Worm (Caenorhabditis elegans) whole organism, midembryonic: ENCODE results near the gene R01H2.2.

Experiments used
- T22C8.4 ChIP-seq: fragments of 200-800 bp; sonication (Bioruptor generic); IDR thresholded peaks from 2 replicates; pipeline ENCODE4 v1.3.6; 2022; ENCODE audit warnings: missing genetic modification characterization, missing compliant biosample characterization
- cog-1 ChIP-seq: sonication (generic microtip); optimal IDR thresholded peaks from 2 replicates; lab custom pipeline; 2016; ENCODE audit warnings: missing genetic modification characterization, missing compliant biosample characterization
- flt-1 ChIP-seq: fragments of 200-800 bp; sonication (Bioruptor generic); IDR thresholded peaks from 2 replicates; pipeline ENCODE4 v1.3.6; 2022; ENCODE audit warnings: missing genetic modification characterization, missing compliant biosample characterization
- klf-2 ChIP-seq: fragments of 200-800 bp; sonication (Bioruptor generic); conservative IDR thresholded peaks from 2 replicates; pipeline ENCODE4 v1.3.6; 2022; ENCODE audit warnings: missing genetic modification reagents, missing genetic modification characterization, missing compliant biosample characterization
- med-1 ChIP-seq: sonication (generic microtip); optimal IDR thresholded peaks from 2 replicates; lab custom pipeline; 2017; ENCODE audit warnings: missing genetic modification characterization, mild to moderate bottlenecking, missing compliant biosample characterization, antibody characterized with exemption, missing genetic modification reagents; ENCODE audit not compliant: insufficient read depth
- ref-1 ChIP-seq: fragments of 200-800 bp; sonication (Bioruptor generic); conservative IDR thresholded peaks from 2 replicates; pipeline ENCODE4 v1.3.6; 2022; ENCODE audit warnings: missing genetic modification reagents, missing genetic modification characterization, missing compliant biosample characterization
- tab-1 ChIP-seq: fragments of 200-800 bp; sonication (Bioruptor generic); IDR thresholded peaks from 2 replicates; pipeline ENCODE4 v1.3.6; 2022; ENCODE audit warnings: missing genetic modification characterization, missing compliant biosample characterization
- ztf-23 ChIP-seq: fragments of 200-800 bp; sonication (Bioruptor generic); IDR thresholded peaks from 2 replicates; pipeline ENCODE4 v1.3.6; 2022; ENCODE audit warnings: missing genetic modification reagents, missing genetic modification characterization, missing compliant biosample characterization
- ztf-29 ChIP-seq: fragments of 200-800 bp; sonication (Bioruptor generic); IDR thresholded peaks from 2 replicates; pipeline ENCODE4 v1.3.6; 2022; ENCODE audit warnings: missing genetic modification reagents, missing genetic modification characterization, missing compliant biosample characterization

Gene R01H2.2

ce11 chrIII:7032070-7032469, 24.3 kb upstream of the R01H2.2 start:
- no peak for TF ChIP-seq ztf-29 (GFP tag; lab: Robert Waterston, UW)
- TF ChIP-seq klf-2 (GFP tag; lab: Robert Waterston, UW), result no peak
- TF ChIP-seq ref-1, result no peak
- TF ChIP-seq T22C8.4 (GFP tag; lab: Robert Waterston, UW), result no peak
- no peak for TF ChIP-seq cog-1 (tag; lab: Kevin White, UChicago)
- TF ChIP-seq med-1 (GFP tag; lab: Kevin White, UChicago), result no peak
- TF ChIP-seq ztf-23 (GFP tag; lab: Robert Waterston, UW), result no peak
- no peak for TF ChIP-seq tab-1
- TF ChIP-seq flt-1, result no peak

ce11 chrIII:7034252-7035223, 21.8 kb upstream of the R01H2.2 start:
- no peak for TF ChIP-seq med-1 (GFP tag; lab: Kevin White, UChicago)
- TF ChIP-seq ztf-29 (GFP tag; lab: Robert Waterston, UW), result no peak
- no peak for TF ChIP-seq flt-1
- TF ChIP-seq cog-1 (tag; lab: Kevin White, UChicago), result no peak
- no peak for TF ChIP-seq tab-1
- no peak for TF ChIP-seq ref-1
- TF ChIP-seq T22C8.4 (GFP tag; lab: Robert Waterston, UW), result no peak
- TF ChIP-seq ztf-23 (GFP tag; lab: Robert Waterston, UW), result no peak
- no peak for TF ChIP-seq klf-2 (GFP tag; lab: Robert Waterston, UW)

ce11 chrIII:7045643-7046042, 10.7 kb upstream of the R01H2.2 start, which contains the start of gene R01H2.7:
R01H2.7 (minus strand) TSS chrIII:7045743.
- TF ChIP-seq ztf-23 (GFP tag; lab: Robert Waterston, UW), result no peak
- no peak for TF ChIP-seq med-1 (GFP tag; lab: Kevin White, UChicago)
- no peak for TF ChIP-seq T22C8.4 (GFP tag; lab: Robert Waterston, UW)
- no peak for TF ChIP-seq klf-2 (GFP tag; lab: Robert Waterston, UW)
- TF ChIP-seq tab-1, result no peak

- no peak for TF ChIP-seq flt-1
- no peak for TF ChIP-seq tab-1
- TF ChIP-seq klf-2 (GFP tag; lab: Robert Waterston, UW), result no peak
- no peak for TF ChIP-seq cog-1 (tag; lab: Kevin White, UChicago)
- TF ChIP-seq ztf-23 (GFP tag; lab: Robert Waterston, UW), result no peak
- TF ChIP-seq med-1 (GFP tag; lab: Kevin White, UChicago), result no peak
- no peak for TF ChIP-seq ztf-29 (GFP tag; lab: Robert Waterston, UW)
- TF ChIP-seq T22C8.4 (GFP tag; lab: Robert Waterston, UW), result no peak
- TF ChIP-seq ref-1, result no peak
These were observed 4.3 kb downstream of the R01H2.2 start, which contains the start of gene egg-2 for ce11 chrIII:7060531-7061095. egg-2 (minus strand) TSS chrIII:7060583.

ce11 chrIII:7062580-7062979, 6.2 kb downstream of the R01H2.2 start, which contains the start of gene R01H2.1:
R01H2.1 (plus strand) TSS chrIII:7062880.
- TF ChIP-seq ztf-29 (GFP tag; lab: Robert Waterston, UW) (no peak), ztf-23 (GFP tag; lab: Robert Waterston, UW) (no peak), ref-1 (no peak), T22C8.4 (GFP tag; lab: Robert Waterston, UW) (no peak), cog-1 (tag; lab: Kevin White, UChicago) (no peak), klf-2 (GFP tag; lab: Robert Waterston, UW) (no peak), med-1 (GFP tag; lab: Kevin White, UChicago) (no peak), tab-1 (no peak), flt-1 (no peak)

- no peak for TF ChIP-seq ztf-23 (GFP tag; lab: Robert Waterston, UW)
- TF ChIP-seq cog-1 (tag; lab: Kevin White, UChicago), result no peak
These were observed 6.7 kb downstream of the R01H2.2 start for ce11 chrIII:7063061-7063460.

DNA sequence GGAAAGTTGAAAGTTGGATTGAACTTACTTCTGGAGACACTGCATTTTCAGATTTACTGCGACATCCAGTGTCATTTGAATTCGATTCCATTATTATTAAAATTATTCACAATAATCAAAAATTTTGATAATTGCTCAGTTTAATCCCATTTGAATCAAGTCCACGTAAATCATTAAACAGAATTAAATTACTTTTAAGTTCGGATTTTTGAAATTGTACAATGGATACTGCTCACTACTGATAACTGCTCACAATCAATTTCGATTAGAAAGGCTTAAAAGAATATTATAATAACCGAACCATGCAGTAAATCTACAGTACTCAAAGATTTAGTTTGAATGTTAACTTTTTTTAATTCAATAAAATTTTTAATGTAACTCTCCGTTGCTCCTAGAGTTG, 7.8 kb downstream of the R01H2.2 start, which contains the start of gene R01H2.4:
R01H2.4 (minus strand) TSS at position 101 of the 400 bp plus-strand sequence.
- TF ChIP-seq ztf-29 (GFP tag; lab: Robert Waterston, UW), result no peak
- TF ChIP-seq ref-1, result no peak
- TF ChIP-seq med-1 (GFP tag; lab: Kevin White, UChicago), result no peak

ce11 chrIII:7067385-7067896, 11.1 kb downstream of the R01H2.2 start, which contains the start of gene ger-1:
ger-1 (minus strand) TSS chrIII:7067477.
- TF ChIP-seq cog-1 (tag; lab: Kevin White, UChicago), result no peak
- no peak for TF ChIP-seq flt-1
- TF ChIP-seq tab-1, result no peak
- TF ChIP-seq klf-2 (GFP tag; lab: Robert Waterston, UW), result no peak
- no peak for TF ChIP-seq ztf-29 (GFP tag; lab: Robert Waterston, UW)
- TF ChIP-seq ztf-23 (GFP tag; lab: Robert Waterston, UW), result no peak
- no peak for TF ChIP-seq T22C8.4 (GFP tag; lab: Robert Waterston, UW)
- no peak for TF ChIP-seq ref-1
- no peak for TF ChIP-seq med-1 (GFP tag; lab: Kevin White, UChicago)

ce11 chrIII:7068520-7069113, 12.3 kb downstream of the R01H2.2 start, which contains the start of the genes ubc-18 and R01H2.8:
ubc-18 (minus strand) TSS chrIII:7068570.
R01H2.8 (plus strand) TSS chrIII:7069063.
- TF ChIP-seq flt-1 (no peak), T22C8.4 (GFP tag; lab: Robert Waterston, UW) (no peak), ztf-29 (GFP tag; lab: Robert Waterston, UW) (no peak), klf-2 (GFP tag; lab: Robert Waterston, UW) (no peak), tab-1 (no peak), ref-1 (no peak), med-1 (GFP tag; lab: Kevin White, UChicago) (no peak), ztf-23 (GFP tag; lab: Robert Waterston, UW) (no peak)
